Worm (Caenorhabditis elegans) whole organism, L3 larva: Measurements from ENCODE around the gene srb-16.

Source experiments
- R02D3.7 ChIP-seq: fragments of 150-350 bp; optimal IDR thresholded peaks from 2 replicates; lab custom pipeline; 2014; ENCODE audit warnings: missing biosample characterization, missing genetic modification characterization
- aly-2 ChIP-seq: fragments of 150-350 bp; optimal IDR thresholded peaks from 2 replicates; lab custom pipeline; 2014; ENCODE audit warnings: missing biosample characterization, missing genetic modification characterization
- ceh-28 ChIP-seq: fragments of 150-350 bp; optimal IDR thresholded peaks from 2 replicates; lab custom pipeline; 2014; ENCODE audit warnings: missing biosample characterization, missing genetic modification reagents, missing genetic modification characterization
- egl-5 ChIP-seq: fragments of 150-350 bp; optimal IDR thresholded peaks from 2 replicates; lab custom pipeline; 2017; ENCODE audit warnings: missing biosample characterization, missing genetic modification reagents, missing genetic modification characterization, inconsistent platforms
- elt-1 ChIP-seq: fragments of 150-350 bp; optimal IDR thresholded peaks from 2 replicates; lab custom pipeline; 2014; ENCODE audit warnings: missing biosample characterization, missing genetic modification characterization
- elt-2 ChIP-seq: sonication (generic microtip); optimal IDR thresholded peaks from 2 replicates; lab custom pipeline; 2016; ENCODE audit warnings: missing genetic modification reagents, mild to moderate bottlenecking, missing genetic modification characterization, missing compliant biosample characterization
- elt-3 ChIP-seq, 3 experiments: fragments of 150-350 bp in 1 of 3; sonication (generic microtip) in 2 of 3; optimal IDR thresholded peaks; 2 replicates in 2 of 3; 4 replicates in 1 of 3; lab custom pipeline; 2014 to 2017; ENCODE audit warnings: missing biosample characterization in 3 of 3, missing genetic modification characterization in 3 of 3
- fkh-10 ChIP-seq: sonication (generic microtip); optimal IDR thresholded peaks from 2 replicates; lab custom pipeline; 2017; ENCODE audit warnings: missing biosample characterization, missing genetic modification reagents, missing genetic modification characterization
- nhr-25 ChIP-seq: sonication (generic microtip); optimal IDR thresholded peaks from 2 replicates; lab custom pipeline; 2017; ENCODE audit warnings: missing biosample characterization, missing genetic modification characterization
- pha-4 ChIP-seq: fragments of 150-350 bp; optimal IDR thresholded peaks from 2 replicates; lab custom pipeline; 2014; ENCODE audit warnings: missing biosample characterization, missing genetic modification reagents, missing genetic modification characterization
- skn-1 ChIP-seq: fragments of 150-350 bp; optimal IDR thresholded peaks from 2 replicates; lab custom pipeline; 2014; ENCODE audit warnings: missing biosample characterization, missing genetic modification characterization
- snpc-4 ChIP-seq: fragments of 150-350 bp; optimal IDR thresholded peaks from 2 replicates; lab custom pipeline; 2014; ENCODE audit warnings: missing biosample characterization, missing genetic modification characterization
- unc-39 ChIP-seq: sonication (generic microtip); optimal IDR thresholded peaks from 4 replicates; lab custom pipeline; 2017; ENCODE audit warnings: missing biosample characterization, missing genetic modification characterization
- unc-62 ChIP-seq: fragments of 150-350 bp; sonication (generic microtip); optimal IDR thresholded peaks from 4 replicates; lab custom pipeline; 2014; ENCODE audit warnings: missing biosample characterization, missing genetic modification reagents, missing genetic modification characterization

DNA sequence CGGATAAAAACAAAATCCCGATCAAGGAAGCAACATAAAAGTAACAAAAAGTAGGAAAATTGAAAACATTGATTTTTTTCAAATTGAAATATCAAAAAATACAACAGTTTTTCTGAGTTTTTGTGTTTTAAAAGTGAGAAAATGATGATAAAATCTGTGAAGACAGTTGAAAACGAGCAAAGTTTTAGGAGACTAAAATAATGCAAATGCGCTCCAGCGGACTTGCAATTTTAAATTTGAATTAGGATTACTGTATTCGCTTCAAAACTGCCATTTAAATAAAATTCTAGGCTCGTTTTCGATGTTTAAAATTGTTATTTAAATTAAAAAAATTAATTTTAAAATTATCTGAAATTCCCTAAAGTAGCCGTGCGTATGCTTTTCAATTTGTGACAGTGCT is 37.2 kb upstream of the srb-16 start:
- no peak for TF ChIP-seq nhr-25 (tag; lab: Kevin White, UChicago)
- TF ChIP-seq elt-2 (tag; lab: Kevin White, UChicago): no peak
- TF ChIP-seq unc-62 (GFP tag; lab: Kevin White, UChicago): no peak
- no peak for TF ChIP-seq skn-1
- no peak for TF ChIP-seq elt-3 (tag; optimal IDR thresholded peaks at IDR 0.05; lab: Kevin White, UChicago)
- TF ChIP-seq aly-2 (tag; lab: Kevin White, UChicago): no peak
- TF ChIP-seq pha-4: no peak
- no peak for TF ChIP-seq ceh-28
- no peak for TF ChIP-seq R02D3.7
- no peak for TF ChIP-seq elt-1 (tag; lab: Kevin White, UChicago)
- TF ChIP-seq snpc-4 (tag; lab: Kevin White, UChicago): no peak
- no peak for TF ChIP-seq fkh-10 (GFP tag; lab: Kevin White, UChicago)
- no peak for TF ChIP-seq unc-39 (tag; lab: Kevin White, UChicago)
- no peak for TF ChIP-seq egl-5 (tag; lab: Kevin White, UChicago)
